Fruit fly (Drosophila melanogaster) whole organism, embryonic: Measurements from ENCODE around the gene T48.

Experiments
- Atf-2 ChIP-seq: fragments of 200-800 bp; sonication (Bioruptor generic); optimal IDR thresholded peaks from 2 replicates; lab custom pipeline; 2016; ENCODE audit warnings: missing biosample characterization, missing genetic modification characterization
- CG10209 ChIP-seq: fragments of 200-800 bp; sonication (Bioruptor generic); optimal IDR thresholded peaks from 3 replicates; lab custom pipeline; 2017; ENCODE audit warnings: missing biosample characterization, mild to moderate bottlenecking, missing genetic modification characterization, missing genetic modification reagents
- CG10959 ChIP-seq: fragments of 200-800 bp; sonication (Bioruptor generic); IDR thresholded peaks from 2 replicates; pipeline ENCODE4 v1.3.6; 2022; ENCODE audit warnings: missing biosample characterization, missing genetic modification characterization
- CG10979 ChIP-seq: fragments of 200-800 bp; sonication (Bioruptor generic); optimal IDR thresholded peaks from 2 replicates; lab custom pipeline; 2018; ENCODE audit warnings: missing biosample characterization, mild to moderate bottlenecking, missing genetic modification characterization, moderate library complexity
- CG13624 ChIP-seq: fragments of 200-800 bp; sonication (Bioruptor generic); optimal IDR thresholded peaks from 2 replicates; lab custom pipeline; 2016; ENCODE audit warnings: missing biosample characterization, missing genetic modification characterization
- CG14441 ChIP-seq: fragments of 200-800 bp; sonication (Bioruptor generic); IDR thresholded peaks from 2 replicates; pipeline ENCODE4 v1.3.6; 2022; ENCODE audit warnings: missing biosample characterization, missing genetic modification characterization
- CG1529 ChIP-seq: fragments of 200-800 bp; sonication (Bioruptor generic); optimal IDR thresholded peaks from 3 replicates; lab custom pipeline; 2018; ENCODE audit warnings: missing biosample characterization, missing genetic modification characterization
- CG2202 ChIP-seq: fragments of 200-800 bp; sonication (Bioruptor generic); optimal IDR thresholded peaks from 2 replicates; lab custom pipeline; 2018; ENCODE audit warnings: missing biosample characterization, mild to moderate bottlenecking, missing genetic modification characterization
- CG30020 ChIP-seq: fragments of 200-800 bp; optimal IDR thresholded peaks from 2 replicates; lab custom pipeline; 2019; ENCODE audit warnings: missing biosample characterization, mild to moderate bottlenecking, missing genetic modification characterization, moderate library complexity
- CG3281 ChIP-seq: fragments of 200-800 bp; sonication (Bioruptor generic); optimal IDR thresholded peaks from 3 replicates; lab custom pipeline; 2017; ENCODE audit warnings: missing biosample characterization, mild to moderate bottlenecking, missing genetic modification characterization
- CG33213 ChIP-seq: fragments of 200-800 bp; sonication (Bioruptor generic); optimal IDR thresholded peaks from 3 replicates; lab custom pipeline; 2016; ENCODE audit warnings: missing biosample characterization, missing genetic modification characterization
- CG3847 ChIP-seq: fragments of 200-800 bp; sonication (Bioruptor generic); IDR thresholded peaks from 2 replicates; pipeline ENCODE4 v1.3.6; 2022; ENCODE audit warnings: missing biosample characterization, missing genetic modification characterization
- CG5953 ChIP-seq: fragments of 200-800 bp; sonication (Bioruptor generic); IDR thresholded peaks from 2 replicates; pipeline ENCODE4 v1.3.6; 2022; ENCODE audit warnings: missing biosample characterization, missing genetic modification characterization
- CG6175 ChIP-seq: fragments of 200-800 bp; sonication (Bioruptor generic); IDR thresholded peaks from 3 replicates; pipeline ENCODE4 v1.3.6; 2022; ENCODE audit warnings: missing biosample characterization, missing genetic modification characterization
- CG6254 ChIP-seq: fragments of 200-800 bp; sonication (Bioruptor generic); optimal IDR thresholded peaks from 3 replicates; lab custom pipeline; 2017; ENCODE audit warnings: mild to moderate bottlenecking, missing biosample characterization, missing genetic modification reagents, missing genetic modification characterization
- CG8281 ChIP-seq: fragments of 200-800 bp; sonication (Bioruptor generic); optimal IDR thresholded peaks from 2 replicates; lab custom pipeline; 2018; ENCODE audit warnings: missing biosample characterization, mild to moderate bottlenecking, missing genetic modification characterization, moderate library complexity
- CG9215 ChIP-seq: fragments of 200-800 bp; sonication (Bioruptor generic); IDR thresholded peaks from 2 replicates; pipeline ENCODE4 v1.3.6; 2022; ENCODE audit warnings: missing biosample characterization, missing genetic modification characterization
- CG9609 ChIP-seq: fragments of 200-800 bp; sonication (Bioruptor generic); optimal IDR thresholded peaks from 3 replicates; lab custom pipeline; 2016; ENCODE audit warnings: missing biosample characterization, missing genetic modification characterization
- CG9797 ChIP-seq: fragments of 200-800 bp; sonication (Bioruptor generic); optimal IDR thresholded peaks from 3 replicates; lab custom pipeline; 2018; ENCODE audit warnings: missing biosample characterization, mild to moderate bottlenecking, missing genetic modification characterization
- CG9932 ChIP-seq: fragments of 200-800 bp; sonication (Bioruptor generic); IDR thresholded peaks from 2 replicates; pipeline ENCODE4 v1.3.6; 2022; ENCODE audit warnings: missing biosample characterization, missing genetic modification characterization
- CHES-1-like ChIP-seq: fragments of 200-800 bp; sonication (Bioruptor generic); optimal IDR thresholded peaks from 2 replicates; lab custom pipeline; 2016; ENCODE audit warnings: missing biosample characterization, missing genetic modification characterization
- Camta ChIP-seq: fragments of 200-800 bp; sonication (Bioruptor generic); optimal IDR thresholded peaks from 2 replicates; lab custom pipeline; 2016; ENCODE audit warnings: missing biosample characterization, missing genetic modification characterization
- Dbx ChIP-seq: fragments of 200-800 bp; sonication (Bioruptor generic); IDR thresholded peaks from 3 replicates; pipeline ENCODE4 v1.3.6; 2022; ENCODE audit warnings: missing biosample characterization, missing genetic modification characterization
- Dref ChIP-seq: fragments of 200-800 bp; sonication (Bioruptor generic); IDR thresholded peaks from 2 replicates; pipeline ENCODE4 v1.3.6; 2022; ENCODE audit warnings: missing biosample characterization, missing genetic modification characterization
- ERR ChIP-seq: fragments of 200-800 bp; sonication (Bioruptor generic); optimal IDR thresholded peaks from 2 replicates; lab custom pipeline; 2016; ENCODE audit warnings: missing biosample characterization, missing genetic modification characterization
- Ets97D ChIP-seq: fragments of 200-800 bp; sonication (Bioruptor generic); optimal IDR thresholded peaks from 3 replicates; lab custom pipeline; 2016; ENCODE audit warnings: missing biosample characterization, missing genetic modification characterization
- HHEX ChIP-seq: fragments of 200-800 bp; sonication (Bioruptor generic); optimal IDR thresholded peaks from 3 replicates; lab custom pipeline; 2017; ENCODE audit warnings: missing biosample characterization, mild to moderate bottlenecking, missing genetic modification characterization, missing genetic modification reagents
- Mad ChIP-seq: fragments of 200-800 bp; sonication (Bioruptor generic); optimal IDR thresholded peaks from 2 replicates; lab custom pipeline; 2016; ENCODE audit warnings: missing biosample characterization, missing genetic modification characterization
- Mes4 ChIP-seq: fragments of 200-800 bp; sonication (Bioruptor generic); optimal IDR thresholded peaks from 2 replicates; lab custom pipeline; 2016; ENCODE audit warnings: missing biosample characterization, missing genetic modification characterization
- NfI ChIP-seq: fragments of 200-800 bp; sonication (Bioruptor generic); optimal IDR thresholded peaks from 3 replicates; lab custom pipeline; 2018; ENCODE audit warnings: missing biosample characterization, mild to moderate bottlenecking, missing genetic modification characterization, moderate library complexity
- Ravus ChIP-seq: fragments of 200-800 bp; sonication (Bioruptor generic); IDR thresholded peaks from 2 replicates; pipeline ENCODE4 v1.3.6; 2022; ENCODE audit warnings: missing biosample characterization, missing genetic modification characterization
- Sox100B ChIP-seq: fragments of 200-800 bp; sonication (Bioruptor generic); optimal IDR thresholded peaks from 3 replicates; lab custom pipeline; 2018; ENCODE audit warnings: missing biosample characterization, mild to moderate bottlenecking, missing genetic modification characterization
- Trl ChIP-seq, 3 experiments: fragments of >200 bp in 2 of 3; fragments of 200-800 bp in 1 of 3; sonication (Bioruptor generic) in 1 of 3; optimal IDR thresholded peaks; 2 replicates in 1 of 3; 3 replicates in 2 of 3; lab custom pipeline; 2016 to 2017; ENCODE audit warnings: missing biosample characterization in 1 of 3, missing genetic modification characterization in 1 of 3
- ab ChIP-seq: fragments of 200-800 bp; sonication (Bioruptor generic); optimal IDR thresholded peaks from 2 replicates; lab custom pipeline; 2016; ENCODE audit warnings: missing biosample characterization, missing genetic modification characterization
- ap ChIP-seq: fragments of 200-800 bp; sonication (Bioruptor generic); IDR thresholded peaks from 2 replicates; pipeline ENCODE4 v1.3.6; 2022; ENCODE audit warnings: missing biosample characterization, missing genetic modification characterization
- ash1 ChIP-seq: fragments of 200-800 bp; sonication (Bioruptor generic); optimal IDR thresholded peaks from 2 replicates; lab custom pipeline; 2018; ENCODE audit warnings: missing biosample characterization, mild to moderate bottlenecking, missing genetic modification characterization
- az2 ChIP-seq: fragments of 200-800 bp; sonication (Bioruptor generic); optimal IDR thresholded peaks from 3 replicates; lab custom pipeline; 2016; ENCODE audit warnings: missing biosample characterization, missing genetic modification characterization
- cwo ChIP-seq: fragments of 200-800 bp; sonication (Bioruptor generic); optimal IDR thresholded peaks from 3 replicates; lab custom pipeline; 2017; ENCODE audit warnings: missing biosample characterization, missing genetic modification characterization, mild to moderate bottlenecking, moderate library complexity, missing genetic modification reagents
- fd3F ChIP-seq: fragments of 200-800 bp; sonication (Bioruptor generic); optimal IDR thresholded peaks from 2 replicates; lab custom pipeline; 2018; ENCODE audit warnings: missing biosample characterization, mild to moderate bottlenecking, missing genetic modification characterization, moderate library complexity
- ken ChIP-seq: fragments of 200-800 bp; sonication (Bioruptor generic); IDR thresholded peaks from 3 replicates; pipeline ENCODE4 v1.3.6; 2022; ENCODE audit warnings: missing biosample characterization, missing genetic modification characterization
- oc ChIP-seq: fragments of 200-800 bp; sonication (Bioruptor generic); optimal IDR thresholded peaks from 2 replicates; lab custom pipeline; 2018; ENCODE audit warnings: missing biosample characterization, mild to moderate bottlenecking, missing genetic modification characterization, moderate library complexity
- org-1 ChIP-seq: fragments of 200-800 bp; sonication (Bioruptor generic); optimal IDR thresholded peaks from 2 replicates; lab custom pipeline; 2017; ENCODE audit warnings: missing biosample characterization, missing genetic modification characterization
- pan ChIP-seq, 4 experiments: fragments of >200 bp in 3 of 4; fragments of 200-800 bp in 1 of 4; sonication (Bioruptor generic) in 1 of 4; optimal IDR thresholded peaks in 3 of 4; IDR thresholded peaks in 1 of 4; 2 replicates each; pipeline versions ENCODE4 v1.3.6 to Lab custom; 2017 to 2022; ENCODE audit warnings: missing biosample characterization in 2 of 4, missing genetic modification characterization in 2 of 4, mixed read lengths in 1 of 4
- pb ChIP-seq: fragments of 200-800 bp; sonication (Bioruptor generic); optimal IDR thresholded peaks from 3 replicates; lab custom pipeline; 2016; ENCODE audit warnings: missing biosample characterization, missing genetic modification characterization
- pho ChIP-seq: fragments of 200-800 bp; sonication (Bioruptor generic); optimal IDR thresholded peaks from 2 replicates; lab custom pipeline; 2016; ENCODE audit warnings: missing biosample characterization, missing genetic modification characterization
- pnt ChIP-seq: fragments of 200-800 bp; sonication (Bioruptor generic); optimal IDR thresholded peaks from 3 replicates; lab custom pipeline; 2016; ENCODE audit warnings: missing biosample characterization, missing genetic modification characterization
- so ChIP-seq: fragments of 200-800 bp; sonication (Bioruptor generic); IDR thresholded peaks from 3 replicates; pipeline ENCODE4 v1.3.6; 2022; ENCODE audit warnings: missing biosample characterization, missing genetic modification characterization
- ttk ChIP-seq: fragments of 200-800 bp; sonication (Bioruptor generic); IDR thresholded peaks from 2 replicates; pipeline ENCODE4 v2.1.2; 2022; ENCODE audit warnings: missing biosample characterization, missing genetic modification characterization
- vnd ChIP-seq: fragments of 200-800 bp; sonication (Bioruptor generic); IDR thresholded peaks from 3 replicates; pipeline ENCODE4 v1.3.6; 2022; ENCODE audit warnings: missing biosample characterization, missing genetic modification characterization; ENCODE audit not compliant: partially characterized antibody
- zen ChIP-seq: fragments of 200-800 bp; sonication (Bioruptor generic); optimal IDR thresholded peaks from 3 replicates; lab custom pipeline; 2018; ENCODE audit warnings: missing biosample characterization, mild to moderate bottlenecking, missing genetic modification characterization, moderate library complexity
- zfh1 ChIP-seq: fragments of 200-800 bp; sonication (Bioruptor generic); IDR thresholded peaks from 3 replicates; pipeline ENCODE4 v1.3.6; 2022; ENCODE audit warnings: missing biosample characterization, missing genetic modification characterization

The T48 gene

DNA sequence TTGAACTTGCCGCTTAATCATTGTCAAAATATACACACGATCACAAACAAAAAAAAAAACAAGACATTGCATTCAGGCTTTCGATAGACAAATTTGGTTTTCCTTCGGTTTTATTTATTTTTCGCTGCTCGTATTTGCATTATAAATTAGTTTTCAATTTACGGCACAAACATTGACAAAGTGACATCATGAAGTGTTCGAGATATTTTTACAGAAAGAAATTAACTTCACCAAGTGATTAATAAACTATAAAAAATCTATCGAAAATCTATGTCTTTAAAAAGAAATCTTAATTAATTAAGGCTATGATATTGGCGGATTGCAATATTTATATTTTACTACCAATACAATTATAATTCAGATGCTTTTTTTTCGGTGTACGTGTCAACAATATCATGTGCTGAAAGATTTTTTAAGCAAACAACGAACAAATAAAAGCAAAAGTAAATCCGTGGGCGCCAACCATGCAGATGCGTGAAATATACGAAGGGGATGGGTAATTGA, 42.3 kb downstream of the T48 start (continued):
- TF ChIP-seq CG6254 (GFP tag; lab: Kevin White, UChicago), result no peak
- TF ChIP-seq Camta, result no peak
- TF ChIP-seq CG9215 (GFP tag; lab: Robert Waterston, UW), result no peak
- no peak for TF ChIP-seq CG6175
- TF ChIP-seq CG33213 (GFP tag; lab: Kevin White, UChicago), result no peak
- TF ChIP-seq Ravus (GFP tag; lab: Robert Waterston, UW), result no peak
- TF ChIP-seq CG9609 (GFP tag; lab: Kevin White, UChicago), result no peak
- no peak for TF ChIP-seq Dref (GFP tag; lab: Robert Waterston, UW)
- peak; percentile 59 for TF ChIP-seq CG3281 (GFP tag; lab: Kevin White, UChicago)
- no peak for TF ChIP-seq CG5953
- no peak for TF ChIP-seq ken
- no peak for TF ChIP-seq NfI
- peak; percentile 24; the same call in 1 of the 3 replicates for TF ChIP-seq zfh1 (GFP tag; lab: Robert Waterston, UW)
- TF ChIP-seq oc, result no peak
- peak; percentile 80 for TF ChIP-seq Sox100B (GFP tag; lab: Kevin White, UChicago)
- TF ChIP-seq CG10979 (tag; lab: Kevin White, UChicago), result peak; percentile 48
- no peak for TF ChIP-seq ab
- TF ChIP-seq CG30020 (tag; lab: Kevin White, UChicago), result no peak
- TF ChIP-seq pnt, result peak; percentile 26
- peak; percentile 29 for TF ChIP-seq CG10209
- 0 out of 2 replicates have a peak, but pooled peaks have one; percentile 25 for TF ChIP-seq ap (GFP tag; lab: Robert Waterston, UW)
- TF ChIP-seq Atf-2, result no peak
- no peak for TF ChIP-seq CG10959
- no peak for TF ChIP-seq Mes4
- TF ChIP-seq cwo (GFP tag; lab: Kevin White, UChicago), result peak; percentile 61
- no peak for TF ChIP-seq so (GFP tag; lab: Robert Waterston, UW)
- no peak for TF ChIP-seq pb
- peak; percentile 41 for TF ChIP-seq Ets97D (GFP tag; lab: Kevin White, UChicago)
- no peak for TF ChIP-seq CG9797 (GFP tag; lab: Kevin White, UChicago)
- TF ChIP-seq pan (optimal IDR thresholded peaks at IDR 0.05; lab: Kevin White, UChicago), result no peak
- peak in 1 of 2 experiments; percentile 62 for TF ChIP-seq pan (GFP tag; optimal IDR thresholded peaks at IDR 0.05 in 1 of 2, IDR thresholded peaks at IDR 0.05 in 1 of 2)
- TF ChIP-seq CHES-1-like (GFP tag; lab: Kevin White, UChicago), result no peak
- TF ChIP-seq ash1, result no peak
- peak; percentile 56 for TF ChIP-seq CG8281 (tag; lab: Kevin White, UChicago)
- no peak for TF ChIP-seq ERR (GFP tag; lab: Kevin White, UChicago)
- 0 out of 3 replicates have a peak, but pooled peaks have one; percentile 55 for TF ChIP-seq Dbx (GFP tag; lab: Robert Waterston, UW)
- peak; percentile 32 for TF ChIP-seq CG2202 (tag; lab: Kevin White, UChicago)
- no peak for TF ChIP-seq vnd
- no peak for TF ChIP-seq pho (GFP tag; lab: Kevin White, UChicago)
- TF ChIP-seq zen (tag; lab: Kevin White, UChicago), result no peak
- TF ChIP-seq az2 (GFP tag; lab: Kevin White, UChicago), result no peak
- TF ChIP-seq CG14441 (GFP tag; lab: Robert Waterston, UW), result peak; percentile 56
- TF ChIP-seq CG13624 (GFP tag; lab: Kevin White, UChicago), result peak; percentile 50
- no peak for TF ChIP-seq fd3F (GFP tag; lab: Kevin White, UChicago)
- no peak for TF ChIP-seq Mad (GFP tag; lab: Kevin White, UChicago)
- TF ChIP-seq ttk (GFP tag; lab: Robert Waterston, UW), result no peak
- TF ChIP-seq CG3847, result no peak
- TF ChIP-seq CG1529 (GFP tag; lab: Kevin White, UChicago), result no peak
- no peak for TF ChIP-seq Trl (optimal IDR thresholded peaks at IDR 0.05; lab: Kevin White, UChicago)
- peak; percentile 37 for TF ChIP-seq Trl (GFP tag; optimal IDR thresholded peaks at IDR 0.05; lab: Kevin White, UChicago)
- TF ChIP-seq HHEX (GFP tag; lab: Kevin White, UChicago), result peak; percentile 69
- peak; percentile 49 for TF ChIP-seq org-1
- TF ChIP-seq CG9932 (GFP tag; lab: Robert Waterston, UW), result no peak
